Worm (Caenorhabditis elegans): ENCODE measurements around the gene pas-6.

ce11 chrV:5613109-5613508, 29.0 kb upstream of the pas-6 start, which contains the start of gene lrpc-1:
- no peak for TF ChIP-seq hlh-13 (GFP tag; optimal IDR thresholded peaks at IDR 0.05)
- no peak for TF ChIP-seq ceh-9 (tag; optimal IDR thresholded peaks at IDR 0.05)
- no peak for TF ChIP-seq rnt-1 (tag; optimal IDR thresholded peaks at IDR 0.05)
- no peak for TF ChIP-seq pha-2 (tag; optimal IDR thresholded peaks at IDR 0.05)
- TF ChIP-seq dmd-4 (tag; optimal IDR thresholded peaks at IDR 0.05; ENCODE audit: borderline replicate concordance): no peak
